Worm (Caenorhabditis elegans) whole organism, late embryonic: ENCODE results near the gene islo-1.

Experiments
- ceh-9 ChIP-seq: sonication (generic microtip); optimal IDR thresholded peaks from 2 replicates; lab custom pipeline; 2016; ENCODE audit warnings: mild to moderate bottlenecking, missing genetic modification characterization, inconsistent platforms, missing compliant biosample characterization
- elt-2 ChIP-seq: sonication (generic microtip); optimal IDR thresholded peaks from 2 replicates; lab custom pipeline; 2016; ENCODE audit warnings: missing genetic modification reagents, missing genetic modification characterization, missing compliant biosample characterization
- unc-3 ChIP-seq, 2 experiments: fragments of 200-800 bp in 1 of 2; sonication (Bioruptor generic) in 1 of 2; sonication (generic microtip) in 1 of 2; conservative IDR thresholded peaks in 1 of 2; optimal IDR thresholded peaks in 1 of 2; 2 replicates each; pipeline versions ENCODE4 v1.3.6 to Lab custom; 2016 to 2022; ENCODE audit warnings: missing compliant biosample characterization in 2 of 2, missing genetic modification characterization in 2 of 2, missing genetic modification reagents in 1 of 2
- ztf-16 ChIP-seq: sonication (generic microtip); optimal IDR thresholded peaks from 2 replicates; lab custom pipeline; 2017; ENCODE audit warnings: missing genetic modification characterization, missing compliant biosample characterization

DNA sequence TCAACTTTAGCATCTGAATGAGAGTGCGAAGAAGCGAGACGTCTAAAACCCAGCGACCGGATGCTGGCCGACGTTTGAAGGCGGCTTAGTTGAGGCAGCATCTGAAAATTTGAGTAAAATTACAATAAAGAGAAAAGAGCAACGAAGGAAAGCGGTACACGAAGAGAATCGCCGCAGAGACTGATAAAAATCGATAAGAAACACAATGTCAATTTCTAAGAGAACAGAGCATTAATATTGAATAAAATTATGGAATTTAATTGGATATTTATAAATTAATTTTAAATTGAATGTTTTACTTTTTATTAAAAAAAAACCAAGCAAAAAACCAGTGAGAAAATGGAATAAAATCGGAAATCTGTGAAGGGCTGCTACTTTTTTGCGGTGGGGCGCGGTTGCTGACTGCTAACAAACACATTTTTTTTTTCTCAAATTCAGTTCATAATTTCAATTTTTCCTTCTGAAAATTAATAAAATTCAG, 6.0 kb upstream of the islo-1 start, which contains the start of the genes ndub-11 and moc-3:
- TF ChIP-seq unc-3 (GFP tag; conservative IDR thresholded peaks at IDR 0.05; lab: Robert Waterston, UW) (no peak), unc-3 (tag; optimal IDR thresholded peaks at IDR 0.05; lab: Kevin White, UChicago) (no peak), elt-2 (tag; lab: Kevin White, UChicago) (no peak), ceh-9 (tag; lab: Kevin White, UChicago) (no peak), ztf-16 (no peak)
